Worm (Caenorhabditis elegans): ENCODE measurements around the gene srg-30.

Gene srg-30

ce11 chrV:6705367-6705766 is 12.8 kb downstream of the srg-30 start:
- TF ChIP-seq nfya-2 (GFP tag; IDR thresholded peaks at IDR 0.05) (no peak), mes-4 (tag; optimal IDR thresholded peaks at IDR 0.05) (no peak), madf-10 (tag; optimal IDR thresholded peaks at IDR 0.05) (no peak), dox-1 (GFP tag; IDR thresholded peaks at IDR 0.05) (no peak), him-1 (tag; optimal IDR thresholded peaks at IDR 0.05) (no peak), attf-5 (GFP tag; optimal IDR thresholded peaks at IDR 0.05) (no peak), ceh-91 (GFP tag; IDR thresholded peaks at IDR 0.05) (0 out of 2 replicates have a peak, but pooled peaks have one; percentile 33), hmg-20 (GFP tag; IDR thresholded peaks at IDR 0.05) (no peak), lsl-1 (GFP tag; optimal IDR thresholded peaks at IDR 0.05) (peak; percentile 15)

ce11 chrV:6704482-6704881 is 13.7 kb downstream of the srg-30 start:
- TF ChIP-seq lin-26 (GFP tag; IDR thresholded peaks at IDR 0.05): peak; percentile 28; the same call in 1 of the 2 replicates
- TF ChIP-seq B0336.3 (GFP tag; IDR thresholded peaks at IDR 0.05): peak; percentile 58; the same call in 1 of the 2 replicates
- TF ChIP-seq Y95B8A.8 (GFP tag; IDR thresholded peaks at IDR 0.05): 0 out of 2 replicates have a peak, but pooled peaks have one; percentile 7
- peak; percentile 25 for TF ChIP-seq xnd-1 (tag; optimal IDR thresholded peaks at IDR 0.05)
- TF ChIP-seq aptf-2 (GFP tag; conservative IDR thresholded peaks at IDR 0.05): no peak
- TF ChIP-seq madf-6 (GFP tag; IDR thresholded peaks at IDR 0.05): peak; percentile 55; the same call in 1 of the 2 replicates
- TF ChIP-seq unc-62 (GFP tag; optimal IDR thresholded peaks at IDR 0.05): no peak

DNA sequence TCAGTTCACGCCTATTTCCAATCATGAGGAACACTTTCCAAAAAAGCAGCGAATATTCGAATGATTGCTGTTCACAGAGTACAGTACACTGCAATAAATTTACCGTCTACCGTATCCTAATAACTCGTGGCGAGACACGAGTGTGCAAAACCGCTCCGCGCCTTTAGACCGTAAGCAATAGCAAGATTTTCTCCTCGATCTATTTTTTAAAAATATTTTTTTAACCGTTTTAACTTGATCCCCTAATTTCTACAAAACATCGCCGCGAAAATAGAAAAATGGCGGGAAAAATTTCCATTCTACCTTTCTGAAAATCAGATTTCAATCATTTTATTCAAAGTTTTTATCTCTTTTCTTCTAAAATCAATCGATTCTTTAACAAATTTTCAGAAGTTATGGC is 15.4 kb downstream of the srg-30 start, which contains the start of gene era-1:
Gene era-1 (plus strand): TSS at position 366 of the 400 bp plus-strand sequence.
- TF ChIP-seq D2030.7 (GFP tag; IDR thresholded peaks at IDR 0.05) (0 out of 2 replicates have a peak, but pooled peaks have one; percentile 35), efl-1 (GFP tag; optimal IDR thresholded peaks at IDR 0.05) (peak; percentile 77), madf-8 (GFP tag; conservative IDR thresholded peaks at IDR 0.05) (peak; percentile 67), sdz-38 (tag; optimal IDR thresholded peaks at IDR 0.05) (no peak), snpc-3.4 (tag; optimal IDR thresholded peaks at IDR 0.05) (peak; percentile 27), dox-1 (GFP tag; IDR thresholded peaks at IDR 0.05) (0 out of 2 replicates have a peak, but pooled peaks have one; percentile 21), nhr-80 (tag; optimal IDR thresholded peaks at IDR 0.05) (no peak), snpc-1.3 (tag; optimal IDR thresholded peaks at IDR 0.05; ENCODE audit: insufficient read depth) (peak; percentile 12), athp-1 (tag; optimal IDR thresholded peaks at IDR 0.05) (no peak), F33H1.4 (GFP tag; IDR thresholded peaks at IDR 0.05) (peak; percentile 82), F22D6.2 (tag; optimal IDR thresholded peaks at IDR 0.05) (no peak), lsl-1 (GFP tag; optimal IDR thresholded peaks at IDR 0.05) (peak; percentile 92), rcor-1 (GFP tag; IDR thresholded peaks at IDR 0.05) (0 out of 2 replicates have a peak, but pooled peaks have one; percentile 8), lin-54 (GFP tag; optimal IDR thresholded peaks at IDR 0.05) (peak; percentile 10), dpl-1 (GFP tag; optimal IDR thresholded peaks at IDR 0.05) (peak; percentile 61), madf-6 (GFP tag; IDR thresholded peaks at IDR 0.05) (peak; percentile 90), ztf-22 (GFP tag; optimal IDR thresholded peaks at IDR 0.05) (no peak), xnd-1 (tag; optimal IDR thresholded peaks at IDR 0.05) (peak; percentile 83), Y95B8A.8 (GFP tag; IDR thresholded peaks at IDR 0.05) (no peak)

DNA sequence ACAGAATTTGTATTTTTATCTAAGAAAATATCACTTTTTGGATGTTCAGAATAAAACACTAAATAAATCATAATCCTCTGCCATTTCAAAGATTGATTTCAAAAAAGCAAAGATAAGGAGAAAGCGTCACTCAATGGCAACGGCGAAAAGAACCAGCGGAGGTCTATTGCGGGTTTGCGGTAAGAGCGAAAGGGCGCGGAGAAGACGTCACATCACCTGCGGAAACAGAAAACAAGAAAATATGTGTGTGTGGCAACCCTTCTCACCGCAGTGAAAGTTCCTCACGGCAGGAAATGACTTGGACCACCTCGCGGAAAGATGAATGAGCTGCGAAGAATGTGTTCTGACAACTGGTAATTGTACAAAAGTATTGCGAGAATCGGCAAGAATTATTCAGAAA is 18.3 kb downstream of the srg-30 start:
- no peak for TF ChIP-seq F57C9.4 (tag; optimal IDR thresholded peaks at IDR 0.05)

ce11 chrV:6699021-6699420 is 19.1 kb downstream of the srg-30 start:
- TF ChIP-seq cebp-1 (GFP tag; IDR thresholded peaks at IDR 0.05) (no peak), cebp-1 (tag; optimal IDR thresholded peaks at IDR 0.05) (no peak), ztf-18 (tag; optimal IDR thresholded peaks at IDR 0.05) (no peak), F57A8.1 (GFP tag; optimal IDR thresholded peaks at IDR 0.05) (no peak), C06A6.2 (GFP tag; conservative IDR thresholded peaks at IDR 0.05) (no peak), snpc-3.4 (tag; optimal IDR thresholded peaks at IDR 0.05) (no peak), athp-1 (tag; optimal IDR thresholded peaks at IDR 0.05) (no peak), nfya-2 (GFP tag; IDR thresholded peaks at IDR 0.05) (no peak), rec-8 (tag; optimal IDR thresholded peaks at IDR 0.05) (no peak), C17E4.6 (GFP tag; IDR thresholded peaks at IDR 0.05) (no peak), ekl-4 (GFP tag; IDR thresholded peaks at IDR 0.05) (no peak), ceh-27 (GFP tag; optimal IDR thresholded peaks at IDR 0.05) (no peak), unc-130 (GFP tag; optimal IDR thresholded peaks at IDR 0.05) (no peak), F39B2.1 (GFP tag; IDR thresholded peaks at IDR 0.05) (no peak), fkh-3 (tag; optimal IDR thresholded peaks at IDR 0.05) (no peak)
